Fruit fly (Drosophila melanogaster) whole organism: ENCODE data around the gene CG44013.

ENCODE experiments used
- CG8478 ChIP-seq: fragments of >200 bp; optimal IDR thresholded peaks from 2 replicates; lab custom pipeline; 2018; ENCODE audit warnings: inconsistent platforms
- psq ChIP-seq: fragments of >200 bp; optimal IDR thresholded peaks from 2 replicates; lab custom pipeline; 2017

DNA sequence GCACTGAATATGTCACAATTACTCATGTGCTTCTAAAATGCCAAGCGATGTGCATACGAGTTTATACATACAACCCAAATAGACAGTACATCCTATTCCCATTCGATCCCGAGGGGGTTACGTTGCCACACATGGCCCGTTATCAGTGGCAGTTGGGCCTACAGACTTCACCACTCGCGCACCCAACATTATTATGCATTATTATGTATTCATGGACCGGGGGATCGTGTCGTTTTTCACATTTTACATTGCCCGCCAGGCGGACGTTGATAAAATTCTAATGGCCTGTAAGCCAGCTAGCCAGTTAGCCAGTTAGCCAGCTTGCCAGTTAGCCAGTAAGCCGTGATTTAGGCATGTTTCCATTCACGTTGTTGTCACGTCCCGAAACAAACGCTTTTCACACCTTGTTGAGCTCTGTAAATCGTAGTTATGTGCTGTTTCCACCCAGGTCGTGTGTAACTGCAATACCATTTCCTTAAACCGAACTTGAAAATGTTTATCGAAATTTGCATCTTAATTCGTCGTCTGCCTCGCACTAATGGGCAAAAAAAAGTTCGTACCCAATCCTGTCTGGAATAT is 36.3 kb downstream of the CG44013 start:
- TF ChIP-seq psq (lab: Kevin White, UChicago) (no peak), CG8478 (lab: Kevin White, UChicago) (no peak)
